Fruit fly (Drosophila melanogaster) whole organism, embryonic: ENCODE measurements around the gene usp.

Experiments used
- Ada2b ChIP-seq: fragments of 200-800 bp; sonication (Bioruptor generic); IDR thresholded peaks from 2 replicates; pipeline ENCODE4 v1.3.6; 2022; ENCODE audit warnings: missing biosample characterization, missing genetic modification characterization
- Atf6 ChIP-seq: fragments of 200-800 bp; sonication (Bioruptor generic); IDR thresholded peaks from 2 replicates; pipeline ENCODE4 v1.3.6; 2022; ENCODE audit warnings: missing biosample characterization, missing genetic modification characterization
- BEAF-32 ChIP-seq: fragments of 200-800 bp; sonication (Bioruptor generic); optimal IDR thresholded peaks from 3 replicates; lab custom pipeline; 2017; ENCODE audit warnings: missing biosample characterization, missing genetic modification characterization, mild to moderate bottlenecking, moderate library complexity, missing genetic modification reagents
- CG11093 ChIP-seq: fragments of 200-800 bp; sonication (Bioruptor generic); IDR thresholded peaks from 3 replicates; pipeline ENCODE4 v1.3.6; 2022; ENCODE audit warnings: missing biosample characterization, missing genetic modification characterization
- CG11504 ChIP-seq: fragments of 200-800 bp; sonication (Bioruptor generic); optimal IDR thresholded peaks from 3 replicates; lab custom pipeline; 2019; ENCODE audit warnings: missing biosample characterization, mild to moderate bottlenecking, missing genetic modification characterization, moderate library complexity
- CG12391 ChIP-seq: fragments of 200-800 bp; sonication (Bioruptor generic); optimal IDR thresholded peaks from 3 replicates; lab custom pipeline; 2018; ENCODE audit warnings: missing biosample characterization, mild to moderate bottlenecking, missing genetic modification characterization, moderate library complexity
- CG12769 ChIP-seq: fragments of 200-800 bp; sonication (Bioruptor generic); optimal IDR thresholded peaks from 2 replicates; lab custom pipeline; 2019; ENCODE audit warnings: missing biosample characterization, mild to moderate bottlenecking, missing genetic modification characterization, moderate library complexity
- CG13287 ChIP-seq: fragments of 200-800 bp; sonication (Bioruptor generic); IDR thresholded peaks from 2 replicates; pipeline ENCODE4 v1.3.6; 2022; ENCODE audit warnings: missing biosample characterization, missing genetic modification characterization; ENCODE audit not compliant: partially characterized antibody
- CG13775 ChIP-seq: fragments of 200-800 bp; sonication (Bioruptor generic); optimal IDR thresholded peaks from 3 replicates; lab custom pipeline; 2017; ENCODE audit warnings: missing biosample characterization, mild to moderate bottlenecking, missing genetic modification characterization
- CG13894 ChIP-seq: fragments of 200-800 bp; sonication (Bioruptor generic); optimal IDR thresholded peaks from 3 replicates; lab custom pipeline; 2018; ENCODE audit warnings: missing biosample characterization, mild to moderate bottlenecking, missing genetic modification characterization, moderate library complexity
- CG14014 ChIP-seq: fragments of 200-800 bp; sonication (Bioruptor generic); IDR thresholded peaks from 2 replicates; pipeline ENCODE4 v1.3.6; 2022; ENCODE audit warnings: missing biosample characterization, missing genetic modification characterization
- CG14860 ChIP-seq: fragments of 200-800 bp; sonication (Bioruptor generic); IDR thresholded peaks from 3 replicates; pipeline ENCODE4 v1.3.6; 2022; ENCODE audit warnings: missing biosample characterization, missing genetic modification characterization; ENCODE audit not compliant: partially characterized antibody
- CG15269 ChIP-seq: fragments of 200-800 bp; sonication (Bioruptor generic); optimal IDR thresholded peaks from 2 replicates; lab custom pipeline; 2018; ENCODE audit warnings: missing biosample characterization, mild to moderate bottlenecking, missing genetic modification characterization, moderate library complexity
- CG1647 ChIP-seq: fragments of 200-800 bp; sonication (Bioruptor generic); optimal IDR thresholded peaks from 3 replicates; lab custom pipeline; 2016; ENCODE audit warnings: missing biosample characterization, missing genetic modification characterization
- CG2116 ChIP-seq: fragments of 200-800 bp; sonication (Bioruptor generic); optimal IDR thresholded peaks from 3 replicates; lab custom pipeline; 2018; ENCODE audit warnings: missing biosample characterization, mild to moderate bottlenecking, missing genetic modification characterization
- CG2120 ChIP-seq: fragments of 200-800 bp; sonication (Bioruptor generic); optimal IDR thresholded peaks from 3 replicates; lab custom pipeline; 2016; ENCODE audit warnings: missing biosample characterization, missing genetic modification characterization
- CG2712 ChIP-seq: fragments of 200-800 bp; optimal IDR thresholded peaks from 3 replicates; lab custom pipeline; 2019; ENCODE audit warnings: missing biosample characterization, mild to moderate bottlenecking, missing genetic modification characterization, moderate library complexity
- CG42726 ChIP-seq: fragments of 200-800 bp; sonication (Bioruptor generic); IDR thresholded peaks from 2 replicates; pipeline ENCODE4 v1.3.6; 2022; ENCODE audit warnings: missing biosample characterization, missing genetic modification characterization; ENCODE audit not compliant: partially characterized antibody
- CG7357 ChIP-seq: fragments of 200-800 bp; sonication (Bioruptor generic); IDR thresholded peaks from 3 replicates; pipeline ENCODE4 v1.3.6; 2022; ENCODE audit warnings: missing biosample characterization, missing genetic modification characterization
- CG8290 ChIP-seq, 3 experiments: fragments of 200-800 bp; sonication (Bioruptor generic); optimal IDR thresholded peaks; 2 replicates each; lab custom pipeline; 2016 to 2019; ENCODE audit warnings: missing biosample characterization in 3 of 3, missing genetic modification characterization in 3 of 3, mild to moderate bottlenecking in 2 of 3, moderate library complexity in 1 of 3
- CG9727 ChIP-seq: fragments of 200-800 bp; sonication (Bioruptor generic); optimal IDR thresholded peaks from 3 replicates; lab custom pipeline; 2017; ENCODE audit warnings: missing biosample characterization, mild to moderate bottlenecking, missing genetic modification characterization
- CoRest ChIP-seq: fragments of 200-800 bp; sonication (Bioruptor generic); optimal IDR thresholded peaks from 3 replicates; lab custom pipeline; 2018; ENCODE audit warnings: missing biosample characterization, mild to moderate bottlenecking, missing genetic modification characterization, moderate library complexity
- Dref ChIP-seq: fragments of 200-800 bp; sonication (Bioruptor generic); IDR thresholded peaks from 2 replicates; pipeline ENCODE4 v1.3.6; 2022; ENCODE audit warnings: missing biosample characterization, missing genetic modification characterization
- HHEX ChIP-seq: fragments of 200-800 bp; sonication (Bioruptor generic); optimal IDR thresholded peaks from 3 replicates; lab custom pipeline; 2017; ENCODE audit warnings: missing biosample characterization, mild to moderate bottlenecking, missing genetic modification characterization, missing genetic modification reagents
- HLH4C ChIP-seq: fragments of 200-800 bp; sonication (Bioruptor generic); IDR thresholded peaks from 3 replicates; pipeline ENCODE4 v1.3.6; 2022; ENCODE audit warnings: missing biosample characterization, missing genetic modification characterization; ENCODE audit not compliant: partially characterized antibody
- HmgZ ChIP-seq: fragments of 200-800 bp; sonication (Bioruptor generic); optimal IDR thresholded peaks from 2 replicates; lab custom pipeline; 2018; ENCODE audit warnings: missing biosample characterization, mild to moderate bottlenecking, missing genetic modification characterization
- Lhr ChIP-seq: fragments of 200-800 bp; sonication (Bioruptor generic); optimal IDR thresholded peaks from 3 replicates; lab custom pipeline; 2017; ENCODE audit warnings: mild to moderate bottlenecking, missing biosample characterization, missing genetic modification reagents, missing genetic modification characterization
- Lpt ChIP-seq: fragments of >200 bp; optimal IDR thresholded peaks from 2 replicates; lab custom pipeline; 2018; ENCODE audit warnings: missing biosample characterization, missing genetic modification characterization
- Med ChIP-seq: fragments of 200-800 bp; sonication (Bioruptor generic); peaks from one replicate; lab custom pipeline; 2016; ENCODE audit warnings: missing biosample characterization, missing genetic modification characterization, mild to moderate bottlenecking, inconsistent platforms, moderate library complexity
- NK7.1 ChIP-seq: fragments of 200-800 bp; sonication (Bioruptor generic); optimal IDR thresholded peaks from 3 replicates; lab custom pipeline; 2016; ENCODE audit warnings: missing biosample characterization, missing genetic modification characterization
- Opbp ChIP-seq: fragments of 200-800 bp; sonication (Bioruptor generic); IDR thresholded peaks from 3 replicates; pipeline ENCODE4 v1.3.6; 2022; ENCODE audit warnings: missing biosample characterization, missing genetic modification characterization; ENCODE audit not compliant: partially characterized antibody
- Sin3A ChIP-seq: fragments of >200 bp; optimal IDR thresholded peaks from 2 replicates; lab custom pipeline; 2018
- Stat92E ChIP-seq, 3 experiments: fragments of >200 bp in 2 of 3; fragments of 200-800 bp in 1 of 3; sonication (Bioruptor generic) in 1 of 3; optimal IDR thresholded peaks; 2 replicates each; lab custom pipeline; 2017 to 2019; ENCODE audit warnings: missing biosample characterization in 3 of 3, missing genetic modification characterization in 3 of 3, mild to moderate bottlenecking in 1 of 3, moderate library complexity in 1 of 3
- ato ChIP-seq: fragments of 200-800 bp; sonication (Bioruptor generic); IDR thresholded peaks from 2 replicates; pipeline ENCODE4 v1.3.6; 2022; ENCODE audit warnings: missing biosample characterization, missing genetic modification characterization; ENCODE audit not compliant: partially characterized antibody
- bbx ChIP-seq: fragments of 200-800 bp; sonication (Bioruptor generic); IDR thresholded peaks from 2 replicates; pipeline ENCODE4 v1.3.6; 2022; ENCODE audit warnings: missing biosample characterization, missing genetic modification characterization; ENCODE audit not compliant: partially characterized antibody
- crc ChIP-seq: fragments of 200-800 bp; sonication (Bioruptor generic); optimal IDR thresholded peaks from 2 replicates; lab custom pipeline; 2016; ENCODE audit warnings: missing biosample characterization, missing genetic modification characterization
- dysf ChIP-seq: fragments of 200-800 bp; sonication (Bioruptor generic); IDR thresholded peaks from 3 replicates; pipeline ENCODE4 v1.3.6; 2022; ENCODE audit warnings: missing biosample characterization, missing genetic modification characterization
- exex ChIP-seq: fragments of 200-800 bp; sonication (Bioruptor generic); optimal IDR thresholded peaks from 4 replicates; lab custom pipeline; 2018; ENCODE audit warnings: missing biosample characterization, mild to moderate bottlenecking, missing genetic modification characterization, moderate library complexity
- gfzf ChIP-seq: fragments of 200-800 bp; sonication (Bioruptor generic); optimal IDR thresholded peaks from 2 replicates; lab custom pipeline; 2016; ENCODE audit warnings: missing biosample characterization, mild to moderate bottlenecking, missing genetic modification characterization, moderate library complexity
- grn ChIP-seq: fragments of 200-800 bp; sonication (Bioruptor generic); optimal IDR thresholded peaks from 3 replicates; lab custom pipeline; 2017; ENCODE audit warnings: missing biosample characterization, missing genetic modification characterization
- h ChIP-seq: fragments of >200 bp; optimal IDR thresholded peaks from 2 replicates; lab custom pipeline; 2017
- hb ChIP-seq: fragments of 200-800 bp; sonication (Bioruptor generic); IDR thresholded peaks from 3 replicates; pipeline ENCODE4 v1.3.6; 2022; ENCODE audit warnings: missing biosample characterization, missing genetic modification characterization; ENCODE audit not compliant: partially characterized antibody
- hbn ChIP-seq: fragments of 200-800 bp; sonication (Bioruptor generic); IDR thresholded peaks from 2 replicates; pipeline ENCODE4 v1.3.6; 2022; ENCODE audit warnings: missing biosample characterization, missing genetic modification characterization; ENCODE audit not compliant: partially characterized antibody
- repo ChIP-seq: fragments of 200-800 bp; sonication (Bioruptor generic); optimal IDR thresholded peaks from 2 replicates; lab custom pipeline; 2016; ENCODE audit warnings: missing biosample characterization, missing genetic modification characterization
- sd ChIP-seq: fragments of 200-800 bp; sonication (Bioruptor generic); optimal IDR thresholded peaks from 3 replicates; lab custom pipeline; 2018; ENCODE audit warnings: missing biosample characterization, mild to moderate bottlenecking, missing genetic modification characterization, moderate library complexity
- sens-2 ChIP-seq: fragments of 200-800 bp; sonication (Bioruptor generic); IDR thresholded peaks from 2 replicates; pipeline ENCODE4 v1.3.6; 2022; ENCODE audit warnings: missing biosample characterization, missing genetic modification characterization
- seq ChIP-seq: fragments of 200-800 bp; sonication (Bioruptor generic); IDR thresholded peaks from 2 replicates; pipeline ENCODE4 v1.3.6; 2022; ENCODE audit warnings: missing biosample characterization, missing genetic modification characterization
- trh ChIP-seq: fragments of 200-800 bp; sonication (Bioruptor generic); optimal IDR thresholded peaks from 2 replicates; lab custom pipeline; 2016; ENCODE audit warnings: missing biosample characterization, missing genetic modification characterization
- usp ChIP-seq: fragments of >200 bp; optimal IDR thresholded peaks from 2 replicates; lab custom pipeline; 2017; ENCODE audit warnings: missing biosample characterization, missing genetic modification characterization
- vfl ChIP-seq: fragments of 200-800 bp; sonication (Bioruptor generic); optimal IDR thresholded peaks from 2 replicates; lab custom pipeline; 2016; ENCODE audit warnings: missing biosample characterization, missing genetic modification characterization
- yki ChIP-seq: fragments of >200 bp; optimal IDR thresholded peaks from 3 replicates; lab custom pipeline; 2018

Gene usp

dm6 chrX:2065073-2065472 lies 23.0 kb upstream of the usp start, which contains the start of gene CG4281 (continued):
- TF ChIP-seq CG2116 (GFP tag; lab: Kevin White, UChicago) (peak; percentile 80), h (lab: Kevin White, UChicago) (no peak), CG13287 (GFP tag; lab: Robert Waterston, UW) (peak; percentile 99), Stat92E (GFP tag; optimal IDR thresholded peaks at IDR 0.05; lab: Kevin White, UChicago) (peak in 1 of 3 experiments; percentile 41), gfzf (GFP tag; lab: Kevin White, UChicago) (peak; percentile 24), repo (no peak), CG12769 (tag; lab: Kevin White, UChicago) (no peak), Med (peak; percentile 58), CG1647 (GFP tag; lab: Kevin White, UChicago) (no peak), CG13894 (tag; lab: Kevin White, UChicago) (peak; percentile 2), Sin3A (lab: Kevin White, UChicago) (peak; percentile 69), HLH4C (GFP tag; lab: Robert Waterston, UW) (peak; percentile 97), usp (no peak), sens-2 (no peak), bbx (GFP tag; lab: Robert Waterston, UW) (peak; percentile 91), CoRest (tag; lab: Kevin White, UChicago) (peak; percentile 34), CG9727 (GFP tag; lab: Kevin White, UChicago) (peak; percentile 11), CG8290 (GFP tag; optimal IDR thresholded peaks at IDR 0.05; lab: Kevin White, UChicago) (peak; percentile 42), CG8290 (tag; optimal IDR thresholded peaks at IDR 0.05; lab: Kevin White, UChicago) (peak; percentile 15 to 75), CG11093 (no peak), CG14860 (peak; percentile 96), Ada2b (GFP tag; lab: Robert Waterston, UW) (no peak), sd (tag; lab: Kevin White, UChicago) (peak; percentile 80), crc (no peak), CG14014 (GFP tag; lab: Robert Waterston, UW) (no peak), CG15269 (no peak), Lhr (GFP tag; lab: Kevin White, UChicago) (no peak), CG42726 (GFP tag; lab: Robert Waterston, UW) (peak; percentile 61; the same call in 1 of the 2 replicates), CG2712 (peak; percentile 22), CG11504 (tag; lab: Kevin White, UChicago) (no peak), CG13775 (GFP tag; lab: Kevin White, UChicago) (no peak), HHEX (GFP tag; lab: Kevin White, UChicago) (no peak), grn (GFP tag; lab: Kevin White, UChicago) (no peak), Atf6 (no peak), CG12391 (tag; lab: Kevin White, UChicago) (peak; percentile 33), NK7.1 (GFP tag; lab: Kevin White, UChicago) (no peak), Lpt (GFP tag; lab: Kevin White, UChicago) (no peak), dysf (GFP tag; lab: Robert Waterston, UW) (no peak), trh (GFP tag; lab: Kevin White, UChicago) (no peak), hbn (GFP tag; lab: Robert Waterston, UW) (peak; percentile 95), CG2120 (GFP tag; lab: Kevin White, UChicago) (peak; percentile 33), ato (GFP tag; lab: Robert Waterston, UW) (peak; percentile 82), CG7357 (GFP tag; lab: Robert Waterston, UW) (no peak), seq (GFP tag; lab: Robert Waterston, UW) (no peak), Dref (GFP tag; lab: Robert Waterston, UW) (peak; percentile 76), yki (no peak), BEAF-32 (peak; percentile 88), hb (GFP tag; lab: Robert Waterston, UW) (peak; percentile 91), vfl (GFP tag; lab: Kevin White, UChicago) (no peak), HmgZ (tag; lab: Kevin White, UChicago) (peak; percentile 44), exex (no peak), Opbp (GFP tag; lab: Robert Waterston, UW) (peak; percentile 85)
